Worm (Caenorhabditis elegans) whole organism, L3 larva: ENCODE results near the gene clc-28.

Experiments
- R02D3.7 ChIP-seq: fragments of 150-350 bp; optimal IDR thresholded peaks from 2 replicates; lab custom pipeline; 2014; ENCODE audit warnings: missing biosample characterization, missing genetic modification characterization
- ZK546.5 ChIP-seq: sonication (generic microtip); optimal IDR thresholded peaks from 2 replicates; lab custom pipeline; 2017; ENCODE audit warnings: missing biosample characterization, missing genetic modification characterization
- aly-2 ChIP-seq: fragments of 150-350 bp; optimal IDR thresholded peaks from 2 replicates; lab custom pipeline; 2014; ENCODE audit warnings: missing biosample characterization, missing genetic modification characterization
- ama-1 ChIP-seq: fragments of 150-350 bp; optimal IDR thresholded peaks from 2 replicates; lab custom pipeline; 2018
- ceh-16 ChIP-seq: sonication (generic microtip); optimal IDR thresholded peaks from 2 replicates; lab custom pipeline; 2017; ENCODE audit warnings: missing biosample characterization, missing genetic modification characterization
- ceh-28 ChIP-seq: fragments of 150-350 bp; optimal IDR thresholded peaks from 2 replicates; lab custom pipeline; 2014; ENCODE audit warnings: missing biosample characterization, missing genetic modification reagents, missing genetic modification characterization
- ceh-82 ChIP-seq: fragments of 150-350 bp; optimal IDR thresholded peaks from 2 replicates; lab custom pipeline; 2014; ENCODE audit warnings: missing biosample characterization, missing genetic modification characterization
- ceh-9 ChIP-seq: sonication (generic microtip); optimal IDR thresholded peaks from 2 replicates; lab custom pipeline; 2018; ENCODE audit warnings: missing biosample characterization, missing genetic modification characterization
- daf-12 ChIP-seq: fragments of 150-350 bp; optimal IDR thresholded peaks from 2 replicates; lab custom pipeline; 2014; ENCODE audit warnings: missing biosample characterization, missing genetic modification reagents, missing genetic modification characterization
- egl-27 ChIP-seq: sonication (generic microtip); optimal IDR thresholded peaks from 4 replicates; lab custom pipeline; 2017; ENCODE audit warnings: missing biosample characterization, missing genetic modification reagents, missing genetic modification characterization
- egl-5 ChIP-seq: fragments of 150-350 bp; optimal IDR thresholded peaks from 2 replicates; lab custom pipeline; 2017; ENCODE audit warnings: missing biosample characterization, missing genetic modification reagents, missing genetic modification characterization, inconsistent platforms
- elt-1 ChIP-seq: fragments of 150-350 bp; optimal IDR thresholded peaks from 2 replicates; lab custom pipeline; 2014; ENCODE audit warnings: missing biosample characterization, missing genetic modification characterization
- elt-2 ChIP-seq: sonication (generic microtip); optimal IDR thresholded peaks from 2 replicates; lab custom pipeline; 2016; ENCODE audit warnings: missing genetic modification reagents, mild to moderate bottlenecking, missing genetic modification characterization, missing compliant biosample characterization
- elt-3 ChIP-seq, 3 experiments: fragments of 150-350 bp in 1 of 3; sonication (generic microtip) in 2 of 3; optimal IDR thresholded peaks; 2 replicates in 2 of 3; 4 replicates in 1 of 3; lab custom pipeline; 2014 to 2017; ENCODE audit warnings: missing biosample characterization in 3 of 3, missing genetic modification characterization in 3 of 3
- eor-1 ChIP-seq, 2 experiments: fragments of 150-350 bp; optimal IDR thresholded peaks; 2 replicates each; lab custom pipeline; 2014 to 2018; ENCODE audit warnings: missing biosample characterization in 2 of 2, missing genetic modification characterization in 2 of 2
- fkh-10 ChIP-seq: sonication (generic microtip); optimal IDR thresholded peaks from 2 replicates; lab custom pipeline; 2017; ENCODE audit warnings: missing biosample characterization, missing genetic modification reagents, missing genetic modification characterization
- fkh-2 ChIP-seq: fragments of 150-350 bp; optimal IDR thresholded peaks from 2 replicates; lab custom pipeline; 2014; ENCODE audit warnings: missing biosample characterization, missing genetic modification reagents, missing genetic modification characterization
- fos-1 ChIP-seq: fragments of 150-350 bp; optimal IDR thresholded peaks from 2 replicates; lab custom pipeline; 2014; ENCODE audit warnings: missing biosample characterization, missing genetic modification characterization
- hmg-11 ChIP-seq: sonication (generic microtip); optimal IDR thresholded peaks from 2 replicates; lab custom pipeline; 2016; ENCODE audit warnings: missing genetic modification characterization, missing compliant biosample characterization
- jun-1 ChIP-seq: fragments of 150-350 bp; optimal IDR thresholded peaks from 2 replicates; lab custom pipeline; 2014; ENCODE audit warnings: missing biosample characterization, missing genetic modification reagents, missing genetic modification characterization
- lin-15B ChIP-seq: fragments of 150-350 bp; optimal IDR thresholded peaks from 2 replicates; lab custom pipeline; 2014; ENCODE audit warnings: missing biosample characterization, missing genetic modification characterization
- lin-39 ChIP-seq: fragments of 150-350 bp; optimal IDR thresholded peaks from 2 replicates; lab custom pipeline; 2018; ENCODE audit warnings: missing biosample characterization, missing genetic modification reagents, missing genetic modification characterization
- lsy-12 ChIP-seq: sonication (generic microtip); optimal IDR thresholded peaks from 2 replicates; lab custom pipeline; 2016; ENCODE audit warnings: mild to moderate bottlenecking, missing genetic modification characterization, missing compliant biosample characterization
- mdl-1 ChIP-seq: fragments of 150-350 bp; optimal IDR thresholded peaks from 2 replicates; lab custom pipeline; 2014; ENCODE audit warnings: missing biosample characterization, missing genetic modification characterization
- mml-1 ChIP-seq: fragments of 150-350 bp; sonication (generic microtip); optimal IDR thresholded peaks from 3 replicates; lab custom pipeline; 2014; ENCODE audit warnings: missing biosample characterization, missing genetic modification characterization
- nfya-1 ChIP-seq: sonication (generic microtip); optimal IDR thresholded peaks from 2 replicates; lab custom pipeline; 2017; ENCODE audit warnings: missing genetic modification characterization, mild to moderate bottlenecking, missing compliant biosample characterization, antibody characterized with exemption, moderate library complexity; ENCODE audit not compliant: insufficient read depth
- nhr-12 ChIP-seq: fragments of 150-350 bp; optimal IDR thresholded peaks from 2 replicates; lab custom pipeline; 2014; ENCODE audit warnings: missing biosample characterization, missing genetic modification characterization
- nhr-23 ChIP-seq: fragments of 150-350 bp; optimal IDR thresholded peaks from 2 replicates; lab custom pipeline; 2014; ENCODE audit warnings: missing biosample characterization, missing genetic modification reagents, missing genetic modification characterization
- nhr-237 ChIP-seq: fragments of 150-350 bp; optimal IDR thresholded peaks from 2 replicates; lab custom pipeline; 2014; ENCODE audit warnings: missing biosample characterization, missing genetic modification characterization
- nhr-25 ChIP-seq: sonication (generic microtip); optimal IDR thresholded peaks from 2 replicates; lab custom pipeline; 2017; ENCODE audit warnings: missing biosample characterization, missing genetic modification characterization
- nhr-28 ChIP-seq: fragments of 150-350 bp; optimal IDR thresholded peaks from 2 replicates; lab custom pipeline; 2014; ENCODE audit warnings: missing biosample characterization, missing genetic modification characterization
- nhr-43 ChIP-seq: sonication (generic microtip); optimal IDR thresholded peaks from 2 replicates; lab custom pipeline; 2016; ENCODE audit warnings: mild to moderate bottlenecking, missing genetic modification characterization, missing compliant biosample characterization; ENCODE audit not compliant: poor library complexity, severe bottlenecking
- nhr-67 ChIP-seq: fragments of 150-350 bp; optimal IDR thresholded peaks from 2 replicates; lab custom pipeline; 2014; ENCODE audit warnings: missing biosample characterization, missing genetic modification characterization
- nhr-76 ChIP-seq: fragments of 150-350 bp; sonication (generic microtip); optimal IDR thresholded peaks from 5 replicates; lab custom pipeline; 2014; ENCODE audit warnings: missing biosample characterization, missing genetic modification characterization
- nhr-77 ChIP-seq: fragments of 150-350 bp; optimal IDR thresholded peaks from 2 replicates; lab custom pipeline; 2014; ENCODE audit warnings: missing biosample characterization, missing genetic modification characterization
- pha-4 ChIP-seq: fragments of 150-350 bp; optimal IDR thresholded peaks from 2 replicates; lab custom pipeline; 2014; ENCODE audit warnings: missing biosample characterization, missing genetic modification reagents, missing genetic modification characterization
- pqm-1 ChIP-seq: fragments of 150-350 bp; optimal IDR thresholded peaks from 2 replicates; lab custom pipeline; 2017; ENCODE audit warnings: missing biosample characterization, missing genetic modification characterization, inconsistent platforms
- sea-2 ChIP-seq: fragments of 150-350 bp; sonication (generic microtip); optimal IDR thresholded peaks from 4 replicates; lab custom pipeline; 2014; ENCODE audit warnings: missing biosample characterization, missing genetic modification reagents, missing genetic modification characterization
- skn-1 ChIP-seq: fragments of 150-350 bp; optimal IDR thresholded peaks from 2 replicates; lab custom pipeline; 2014; ENCODE audit warnings: missing biosample characterization, missing genetic modification characterization
- snpc-4 ChIP-seq: fragments of 150-350 bp; optimal IDR thresholded peaks from 2 replicates; lab custom pipeline; 2014; ENCODE audit warnings: missing biosample characterization, missing genetic modification characterization
- tbx-2 ChIP-seq: sonication (generic microtip); optimal IDR thresholded peaks from 2 replicates; lab custom pipeline; 2016; ENCODE audit warnings: mild to moderate bottlenecking, missing genetic modification characterization, missing compliant biosample characterization
- unc-62 ChIP-seq: fragments of 150-350 bp; sonication (generic microtip); optimal IDR thresholded peaks from 4 replicates; lab custom pipeline; 2014; ENCODE audit warnings: missing biosample characterization, missing genetic modification reagents, missing genetic modification characterization
- zag-1 ChIP-seq: fragments of 150-350 bp; optimal IDR thresholded peaks from 2 replicates; lab custom pipeline; 2014; ENCODE audit warnings: missing biosample characterization, missing genetic modification characterization
- ztf-11 ChIP-seq: fragments of 150-350 bp; optimal IDR thresholded peaks from 2 replicates; lab custom pipeline; 2014; ENCODE audit warnings: missing biosample characterization, missing genetic modification characterization
- ztf-4 ChIP-seq: fragments of 150-350 bp; optimal IDR thresholded peaks from 2 replicates; lab custom pipeline; 2014; ENCODE audit warnings: missing biosample characterization, missing genetic modification characterization

Gene clc-28

ce11 chrIII:8319100-8319499 is 20.2 kb downstream of the clc-28 start, which contains the start of gene F10E9.11:
F10E9.11 (minus strand) TSS chrIII:8319260.
- TF ChIP-seq ztf-11 (tag; lab: Kevin White, UChicago): no peak
- peak; percentile 20 for TF ChIP-seq ama-1 (lab: Kevin White, UChicago)
- TF ChIP-seq tbx-2 (tag; lab: Kevin White, UChicago): no peak
- TF ChIP-seq fkh-2 (tag; lab: Kevin White, UChicago): no peak
- peak; percentile 84 for TF ChIP-seq lin-15B (tag; lab: Kevin White, UChicago)
- no peak for TF ChIP-seq nhr-76 (tag; lab: Kevin White, UChicago)
- TF ChIP-seq nhr-237 (tag; lab: Kevin White, UChicago): no peak
- no peak for TF ChIP-seq mml-1 (tag; lab: Kevin White, UChicago)
- peak; percentile 2 for TF ChIP-seq elt-2 (tag; lab: Kevin White, UChicago)
- peak; percentile 40 for TF ChIP-seq lin-39 (tag; lab: Kevin White, UChicago)
- TF ChIP-seq ceh-82 (tag; lab: Kevin White, UChicago): no peak
- TF ChIP-seq ceh-16 (tag; lab: Kevin White, UChicago): no peak
- peak; percentile 55 for TF ChIP-seq R02D3.7 (tag; lab: Kevin White, UChicago)
- TF ChIP-seq nhr-25: peak; percentile 76
- TF ChIP-seq elt-3 (tag; optimal IDR thresholded peaks at IDR 0.05; lab: Kevin White, UChicago): no peak
- no peak for TF ChIP-seq sea-2 (GFP tag; lab: Kevin White, UChicago)
- no peak for TF ChIP-seq nhr-12
- TF ChIP-seq zag-1: no peak
- TF ChIP-seq ceh-9 (tag; lab: Kevin White, UChicago): no peak
- TF ChIP-seq hmg-11 (tag; lab: Kevin White, UChicago): peak; percentile 61
- no peak for TF ChIP-seq nhr-77 (tag; lab: Kevin White, UChicago)
- peak; percentile 26 for TF ChIP-seq ceh-28
- TF ChIP-seq ZK546.5 (tag; lab: Kevin White, UChicago): no peak
- TF ChIP-seq mdl-1 (tag; lab: Kevin White, UChicago): no peak
- TF ChIP-seq nhr-43 (tag; lab: Kevin White, UChicago): peak; percentile 83
- TF ChIP-seq nhr-23 (tag; lab: Kevin White, UChicago): peak; percentile 84
- TF ChIP-seq jun-1: no peak
- no peak for TF ChIP-seq eor-1 (tag; optimal IDR thresholded peaks at IDR 0.05; lab: Kevin White, UChicago)
- TF ChIP-seq lsy-12 (tag; lab: Kevin White, UChicago): peak; percentile 50
- TF ChIP-seq snpc-4 (tag; lab: Kevin White, UChicago): peak; percentile 76
- peak; percentile 84 for TF ChIP-seq pha-4 (tag; lab: Kevin White, UChicago)
- no peak for TF ChIP-seq nhr-28
- peak; percentile 86 for TF ChIP-seq nfya-1 (tag; lab: Kevin White, UChicago)
- peak; percentile 2 for TF ChIP-seq pqm-1 (tag; lab: Kevin White, UChicago)
- no peak for TF ChIP-seq ztf-4 (tag; lab: Kevin White, UChicago)
- no peak for TF ChIP-seq unc-62 (GFP tag; lab: Kevin White, UChicago)
- TF ChIP-seq egl-5 (tag; lab: Kevin White, UChicago): peak; percentile 64
- TF ChIP-seq daf-12 (tag; lab: Kevin White, UChicago): no peak
- no peak for TF ChIP-seq egl-27 (tag; lab: Kevin White, UChicago)

ce11 chrIII:8318488-8318887 is 20.8 kb downstream of the clc-28 start, which contains the start of gene sas-4:
sas-4 (minus strand) TSS chrIII:8318588.
- TF ChIP-seq egl-5 (tag; lab: Kevin White, UChicago) (no peak), nhr-237 (tag; lab: Kevin White, UChicago) (no peak), skn-1 (tag; lab: Kevin White, UChicago) (no peak), aly-2 (no peak), nhr-28 (no peak), nhr-76 (tag; lab: Kevin White, UChicago) (no peak), ama-1 (lab: Kevin White, UChicago) (no peak), mdl-1 (tag; lab: Kevin White, UChicago) (no peak), nhr-77 (tag; lab: Kevin White, UChicago) (no peak), elt-1 (tag; lab: Kevin White, UChicago) (no peak), lin-39 (tag; lab: Kevin White, UChicago) (no peak), ztf-11 (tag; lab: Kevin White, UChicago) (no peak), ceh-16 (tag; lab: Kevin White, UChicago) (no peak), nhr-12 (no peak), nhr-67 (tag; lab: Kevin White, UChicago) (no peak), fos-1 (tag; lab: Kevin White, UChicago) (no peak), sea-2 (GFP tag; lab: Kevin White, UChicago) (no peak), fkh-10 (GFP tag; lab: Kevin White, UChicago) (no peak)
